Worm (Caenorhabditis elegans) whole organism, mixed stage, embryonic: ENCODE results near the gene ZC376.8.

ENCODE experiments used
- M03D4.4 ChIP-seq: sonication (generic microtip); optimal IDR thresholded peaks from 2 replicates; lab custom pipeline; 2017; ENCODE audit warnings: mild to moderate bottlenecking, missing genetic modification characterization, missing compliant biosample characterization
- bed-3 ChIP-seq: fragments of 200-800 bp; sonication (Bioruptor generic); optimal IDR thresholded peaks from 3 replicates; lab custom pipeline; 2018; ENCODE audit warnings: mild to moderate bottlenecking, missing genetic modification characterization, moderate library complexity, missing compliant biosample characterization
- blmp-1 ChIP-seq: fragments of 150-350 bp; optimal IDR thresholded peaks from 2 replicates; lab custom pipeline; 2014; ENCODE audit warnings: missing biosample characterization, missing genetic modification characterization
- ceh-39 ChIP-seq: fragments of 150-350 bp; optimal IDR thresholded peaks from 2 replicates; lab custom pipeline; 2014; ENCODE audit warnings: missing biosample characterization, missing genetic modification characterization
- ceh-43 ChIP-seq: fragments of 200-800 bp; sonication (Bioruptor generic); optimal IDR thresholded peaks from 2 replicates; lab custom pipeline; 2018; ENCODE audit warnings: mild to moderate bottlenecking, missing genetic modification characterization, moderate library complexity, missing compliant biosample characterization
- ces-1 ChIP-seq: fragments of 150-350 bp; optimal IDR thresholded peaks from 2 replicates; lab custom pipeline; 2014; ENCODE audit warnings: missing biosample characterization, missing genetic modification reagents, missing genetic modification characterization
- cnd-1 ChIP-seq: fragments of 200-800 bp; sonication (Bioruptor generic); optimal IDR thresholded peaks from 2 replicates; lab custom pipeline; 2018; ENCODE audit warnings: mild to moderate bottlenecking, missing genetic modification characterization, missing compliant biosample characterization
- drap-1 ChIP-seq: fragments of 200-800 bp; sonication (Bioruptor generic); optimal IDR thresholded peaks from 3 replicates; lab custom pipeline; 2018; ENCODE audit warnings: mild to moderate bottlenecking, missing genetic modification characterization, missing compliant biosample characterization
- elt-1 ChIP-seq: sonication (generic microtip); optimal IDR thresholded peaks from 2 replicates; lab custom pipeline; 2017; ENCODE audit warnings: missing genetic modification characterization, mild to moderate bottlenecking, missing compliant biosample characterization, antibody characterized with exemption, moderate library complexity, borderline replicate concordance; ENCODE audit not compliant: insufficient read depth
- elt-3 ChIP-seq: fragments of 150-350 bp; optimal IDR thresholded peaks from 2 replicates; lab custom pipeline; 2014; ENCODE audit warnings: missing biosample characterization, missing genetic modification characterization
- flh-1 ChIP-seq: fragments of 200-800 bp; sonication (Bioruptor generic); optimal IDR thresholded peaks from 2 replicates; lab custom pipeline; 2018; ENCODE audit warnings: mild to moderate bottlenecking, missing genetic modification characterization, moderate library complexity, missing compliant biosample characterization
- ham-2 ChIP-seq: fragments of 200-800 bp; sonication (Bioruptor generic); optimal IDR thresholded peaks from 2 replicates; lab custom pipeline; 2018; ENCODE audit warnings: mild to moderate bottlenecking, missing genetic modification characterization, missing compliant biosample characterization
- hlh-1 ChIP-seq: fragments of 150-350 bp; optimal IDR thresholded peaks from 2 replicates; lab custom pipeline; 2014; ENCODE audit warnings: missing biosample characterization, missing genetic modification reagents, missing genetic modification characterization
- lin-13 ChIP-seq: fragments of 150-350 bp; optimal IDR thresholded peaks from 2 replicates; lab custom pipeline; 2014; ENCODE audit warnings: missing biosample characterization, missing genetic modification characterization
- lsy-2 ChIP-seq: fragments of 150-350 bp; optimal IDR thresholded peaks from 2 replicates; lab custom pipeline; 2014; ENCODE audit warnings: missing biosample characterization, missing genetic modification characterization
- mab-5 ChIP-seq: fragments of 150-350 bp; optimal IDR thresholded peaks from 2 replicates; lab custom pipeline; 2014; ENCODE audit warnings: missing biosample characterization, missing genetic modification characterization
- mep-1 ChIP-seq: fragments of 150-350 bp; optimal IDR thresholded peaks from 2 replicates; lab custom pipeline; 2017; ENCODE audit warnings: missing biosample characterization, missing genetic modification reagents, missing genetic modification characterization, inconsistent platforms
- mls-2 ChIP-seq: sonication (generic microtip); optimal IDR thresholded peaks from 2 replicates; lab custom pipeline; 2016; ENCODE audit warnings: mild to moderate bottlenecking, missing genetic modification characterization, moderate library complexity, missing compliant biosample characterization
- nhr-12 ChIP-seq: fragments of 150-350 bp; optimal IDR thresholded peaks from 2 replicates; lab custom pipeline; 2014; ENCODE audit warnings: missing biosample characterization, missing genetic modification characterization
- nhr-237 ChIP-seq: fragments of 150-350 bp; optimal IDR thresholded peaks from 2 replicates; lab custom pipeline; 2014; ENCODE audit warnings: missing biosample characterization, missing genetic modification characterization
- pha-4 ChIP-seq: fragments of 150-350 bp; optimal IDR thresholded peaks from 2 replicates; lab custom pipeline; 2018; ENCODE audit warnings: missing biosample characterization, missing genetic modification reagents, missing genetic modification characterization
- sem-2 ChIP-seq: fragments of 200-800 bp; sonication (Bioruptor generic); optimal IDR thresholded peaks from 2 replicates; lab custom pipeline; 2018; ENCODE audit warnings: mild to moderate bottlenecking, missing genetic modification characterization, missing compliant biosample characterization
- sptf-1 ChIP-seq: sonication (generic microtip); optimal IDR thresholded peaks from 2 replicates; lab custom pipeline; 2017; ENCODE audit warnings: mild to moderate bottlenecking, missing genetic modification characterization, moderate library complexity, missing compliant biosample characterization
- tbx-8 ChIP-seq: fragments of 200-800 bp; sonication (Bioruptor generic); optimal IDR thresholded peaks from 2 replicates; lab custom pipeline; 2018; ENCODE audit warnings: mild to moderate bottlenecking, missing genetic modification characterization, moderate library complexity, missing compliant biosample characterization
- unc-120 ChIP-seq: sonication (generic microtip); optimal IDR thresholded peaks from 2 replicates; lab custom pipeline; 2017; ENCODE audit warnings: missing genetic modification characterization, missing compliant biosample characterization; ENCODE audit not compliant: poor library complexity, severe bottlenecking
- unc-39 ChIP-seq: fragments of 150-350 bp; optimal IDR thresholded peaks from 2 replicates; lab custom pipeline; 2014; ENCODE audit warnings: missing biosample characterization, missing genetic modification characterization
- zip-8 ChIP-seq: fragments of 150-350 bp; optimal IDR thresholded peaks from 2 replicates; lab custom pipeline; 2014; ENCODE audit warnings: missing biosample characterization, missing genetic modification characterization

ZC376.8 gene

ce11 chrV:14177657-14178129, 2.4 kb upstream of the ZC376.8 start, which contains the start of gene ceh-74:
Gene ceh-74 (plus strand): TSS chrV:14178079.
- TF ChIP-seq mep-1 (tag; lab: Kevin White, UChicago) = peak; percentile 32
- no peak for TF ChIP-seq zip-8
- TF ChIP-seq nhr-237 (tag; lab: Kevin White, UChicago) = no peak
- no peak for TF ChIP-seq pha-4 (tag; lab: Kevin White, UChicago)
- no peak for TF ChIP-seq elt-3 (tag; lab: Kevin White, UChicago)
- no peak for TF ChIP-seq mls-2 (tag; lab: Kevin White, UChicago)

- no peak for TF ChIP-seq flh-1
- TF ChIP-seq ham-2 (GFP tag; lab: Kevin White, UChicago) = no peak
- no peak for TF ChIP-seq nhr-237 (tag; lab: Kevin White, UChicago)
- no peak for TF ChIP-seq unc-39 (tag; lab: Kevin White, UChicago)
- TF ChIP-seq pha-4 (tag; lab: Kevin White, UChicago) = no peak
- TF ChIP-seq elt-3 (tag; lab: Kevin White, UChicago) = no peak
- no peak for TF ChIP-seq lin-13
- TF ChIP-seq sem-2 (GFP tag; lab: Kevin White, UChicago) = no peak
- no peak for TF ChIP-seq sptf-1 (tag; lab: Kevin White, UChicago)
- TF ChIP-seq ceh-43 (GFP tag; lab: Kevin White, UChicago) = no peak
- TF ChIP-seq lsy-2 = no peak
- TF ChIP-seq nhr-12 (tag; lab: Kevin White, UChicago) = no peak
- TF ChIP-seq tbx-8 = no peak
- no peak for TF ChIP-seq M03D4.4 (tag; lab: Kevin White, UChicago)
- no peak for TF ChIP-seq ceh-39 (tag; lab: Kevin White, UChicago)
- TF ChIP-seq unc-120 = no peak
- TF ChIP-seq bed-3 (GFP tag; lab: Kevin White, UChicago) = no peak
- no peak for TF ChIP-seq cnd-1 (tag; lab: Kevin White, UChicago)
- TF ChIP-seq drap-1 = no peak
Measured at ce11 chrV:14182860-14183259, 2.8 kb downstream of the ZC376.8 start, which contains the start of gene cest-2.3. Gene cest-2.3 (minus strand): TSS chrV:14182960.

DNA sequence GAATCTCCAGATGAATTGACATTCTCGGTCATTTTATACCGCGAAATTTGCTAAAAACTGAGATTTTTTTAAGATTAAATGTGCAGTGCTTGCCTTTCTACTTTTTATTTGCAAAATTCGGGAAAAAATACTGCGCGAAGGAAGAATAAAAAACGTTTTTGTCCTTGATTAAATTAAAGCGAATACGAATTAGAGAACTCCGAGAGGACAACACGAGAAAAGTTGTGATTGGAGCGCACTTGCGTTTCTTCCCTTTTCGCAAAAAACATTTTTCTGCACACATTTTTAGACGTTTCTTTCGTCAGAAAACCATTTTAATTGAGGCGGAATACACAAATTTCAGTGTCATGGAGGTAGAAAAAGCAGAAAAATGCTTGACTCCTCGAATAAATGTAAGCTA, 5.4 kb downstream of the ZC376.8 start, which contains the start of the genes trm-1 and ints-2:
TSS of gene trm-1 (minus strand) at position 175 of the 400 bp plus-strand sequence.
TSS of gene ints-2 (plus strand) at position 249 of the 400 bp plus-strand sequence.
- TF ChIP-seq lin-13 = peak; percentile 12
- TF ChIP-seq lsy-2 = peak; percentile 36
- peak; percentile 96 for TF ChIP-seq ces-1 (GFP tag; lab: Kevin White, UChicago)
- peak; percentile 1 for TF ChIP-seq mep-1 (tag; lab: Kevin White, UChicago)
- TF ChIP-seq elt-3 (tag; lab: Kevin White, UChicago) = no peak
- TF ChIP-seq cnd-1 (tag; lab: Kevin White, UChicago) = no peak
- TF ChIP-seq unc-120 = peak; percentile 34
- peak; percentile 11 for TF ChIP-seq sptf-1 (tag; lab: Kevin White, UChicago)

- TF ChIP-seq blmp-1 (tag; lab: Kevin White, UChicago) (no peak), flh-1 (no peak), pha-4 (tag; lab: Kevin White, UChicago) (no peak), ces-1 (GFP tag; lab: Kevin White, UChicago) (no peak)
Measured at ce11 chrV:14187104-14187503, 7.1 kb downstream of the ZC376.8 start.

- TF ChIP-seq lin-13 (no peak), ham-2 (GFP tag; lab: Kevin White, UChicago) (no peak), mep-1 (tag; lab: Kevin White, UChicago) (no peak), elt-1 (tag; lab: Kevin White, UChicago) (no peak)
- TF ChIP-seq, all 35 proteins: peak for 0
Measured at ce11 chrV:14192870-14193269, 12.8 kb downstream of the ZC376.8 start.

ce11 chrV:14193451-14193850, 13.4 kb downstream of the ZC376.8 start, which contains the start of gene atfs-1:
Gene atfs-1 (plus strand): TSS chrV:14193663.
- TF ChIP-seq unc-39 (tag; lab: Kevin White, UChicago) (no peak), drap-1 (no peak), blmp-1 (tag; lab: Kevin White, UChicago) (peak; percentile 65), mab-5 (tag; lab: Kevin White, UChicago) (no peak), elt-3 (tag; lab: Kevin White, UChicago) (peak; percentile 4), ces-1 (GFP tag; lab: Kevin White, UChicago) (peak; percentile 58), lsy-2 (peak; percentile 35), mls-2 (tag; lab: Kevin White, UChicago) (peak; percentile 11), mep-1 (tag; lab: Kevin White, UChicago) (peak; percentile 23), hlh-1 (tag; lab: Kevin White, UChicago) (peak; percentile 73)
- TF ChIP-seq, all 35 proteins: peak for 7
